Fruit fly (Drosophila melanogaster): ENCODE data around the gene CG32812.

The CG32812 gene

DNA sequence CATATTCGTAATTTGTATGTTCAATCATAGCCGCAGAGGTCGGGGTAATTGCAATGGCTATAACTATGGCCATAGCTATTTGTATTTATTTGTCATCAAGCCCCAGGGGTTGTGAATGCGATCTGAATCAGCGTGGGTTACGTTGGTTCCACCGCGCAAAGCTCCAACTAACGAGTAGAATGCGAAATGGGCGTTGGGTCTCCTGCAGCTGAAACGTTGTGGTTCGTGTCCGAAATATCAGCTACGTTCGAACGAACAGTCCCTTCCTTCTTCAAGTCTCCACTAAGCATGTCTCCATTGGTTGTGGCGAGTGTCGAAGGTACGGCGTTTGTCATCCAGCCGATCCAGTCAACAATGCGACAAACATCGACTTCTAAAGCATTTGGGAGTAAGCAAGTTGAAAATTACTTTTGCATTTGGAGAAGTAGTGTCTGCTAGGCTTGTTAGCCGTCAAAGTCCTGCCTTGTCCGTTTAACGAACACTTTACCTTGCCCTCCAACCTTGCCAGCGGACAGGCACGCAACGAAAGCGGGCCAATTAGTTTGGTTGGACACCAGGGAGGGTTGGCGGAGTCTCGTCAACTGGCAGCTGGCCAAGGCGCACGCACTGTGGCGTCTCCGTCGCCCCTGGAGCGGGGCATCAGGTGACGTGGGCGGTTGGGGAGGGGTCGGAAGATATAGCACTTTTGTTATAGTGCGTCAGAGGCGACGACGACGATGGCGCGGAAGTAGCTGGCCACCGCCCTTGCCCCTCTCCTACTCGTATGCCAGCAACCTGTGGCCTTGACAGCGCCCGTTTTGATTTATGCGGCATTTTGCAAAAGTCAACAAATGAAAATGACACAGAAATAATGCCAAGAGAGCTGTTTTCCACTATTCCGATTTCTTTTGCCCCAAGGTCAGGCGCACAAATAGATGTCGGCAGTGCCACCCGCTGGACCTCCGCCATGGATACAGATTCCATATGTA lies at the start of gene CG32812:
TSS of gene CG32812 (plus strand) at position 423 of the 968 bp plus-strand sequence.
- TF ChIP-seq noc (tag; optimal IDR thresholded peaks at IDR 0.05) = no peak

DNA sequence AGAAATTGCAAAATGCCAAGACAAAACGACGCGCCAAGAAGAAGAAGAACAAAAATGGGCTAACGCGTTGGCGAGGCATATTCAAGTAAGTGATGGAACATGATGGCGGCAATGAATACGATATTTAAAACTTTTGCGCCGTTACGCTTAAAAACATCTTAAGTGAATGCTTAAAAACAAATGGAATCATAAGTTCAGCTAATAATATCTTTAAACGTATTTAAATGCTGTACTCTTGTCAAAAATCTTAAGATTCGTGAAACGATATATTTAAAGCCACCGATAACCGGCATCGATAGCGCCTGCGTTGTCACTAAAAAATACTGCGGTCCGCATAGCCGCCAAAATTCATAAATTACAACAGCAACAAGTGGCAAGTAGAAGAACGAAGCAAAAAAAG lies 47.3 kb upstream of the CG32812 start, which contains the start of gene CG11403:
TSS of gene CG11403 (minus strand) at position 53 of the 400 bp plus-strand sequence.
- TF ChIP-seq noc (tag; optimal IDR thresholded peaks at IDR 0.05) = peak; percentile 24

DNA sequence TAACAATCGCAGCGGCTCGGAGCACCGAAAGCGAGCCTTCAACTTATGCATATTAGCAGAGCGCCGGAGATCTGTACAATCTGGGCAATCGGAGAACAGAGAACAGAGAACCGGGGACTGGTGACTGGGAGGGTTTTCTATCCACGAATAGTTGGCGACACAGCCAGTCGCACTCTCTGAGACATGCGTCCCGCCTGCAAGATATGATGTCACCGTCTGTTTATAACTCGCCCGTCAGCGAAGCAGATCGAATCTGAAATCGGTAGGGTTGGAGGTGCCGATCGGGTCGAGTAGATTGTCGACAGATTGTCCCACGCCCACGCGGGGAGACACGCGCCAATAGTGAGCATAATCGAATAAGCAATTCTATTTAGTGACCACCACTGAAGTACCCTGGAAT lies 45.0 kb upstream of the CG32812 start:
- TF ChIP-seq noc (tag; optimal IDR thresholded peaks at IDR 0.05) = no peak

DNA sequence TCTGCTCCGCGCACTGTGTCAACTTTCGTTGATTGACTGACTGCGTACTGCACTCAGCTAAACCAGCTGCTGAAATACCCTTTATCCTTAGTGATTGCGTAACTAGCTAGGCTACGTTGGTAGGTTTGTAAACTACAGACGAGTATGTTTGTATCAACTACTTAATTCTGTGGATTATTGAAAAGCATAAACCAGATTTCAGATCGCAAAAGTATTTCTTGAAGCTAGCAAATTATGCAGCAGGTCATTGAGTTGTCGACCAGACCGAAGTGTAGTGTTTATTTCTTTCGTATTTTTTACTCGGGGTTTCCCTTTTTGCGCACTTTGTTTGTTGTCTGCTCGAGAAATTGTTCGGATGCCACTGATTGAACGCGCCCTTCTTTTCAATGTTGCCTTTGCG lies 38.4 kb upstream of the CG32812 start:
- TF ChIP-seq noc (tag; optimal IDR thresholded peaks at IDR 0.05) = no peak

DNA sequence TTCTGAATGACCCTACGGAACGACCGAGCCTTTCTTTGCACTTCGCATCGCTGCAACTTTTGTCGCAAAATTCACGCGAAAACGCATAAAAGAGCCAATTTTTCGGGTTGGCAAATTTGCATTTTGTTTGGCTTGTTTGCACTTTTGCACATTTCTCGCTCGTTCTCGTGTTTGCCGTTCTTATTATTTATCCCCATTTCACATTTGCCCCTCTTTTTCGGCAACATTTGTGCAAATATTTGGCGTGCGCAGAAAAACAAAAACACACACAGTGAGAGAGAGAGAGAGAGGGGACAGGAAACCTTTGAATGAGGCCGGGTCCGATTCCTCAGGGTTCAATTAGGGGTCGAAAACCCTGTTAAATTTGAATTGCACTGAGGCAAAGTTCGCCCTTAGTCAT lies 37.5 kb upstream of the CG32812 start:
- TF ChIP-seq noc (tag; optimal IDR thresholded peaks at IDR 0.05) = no peak

DNA sequence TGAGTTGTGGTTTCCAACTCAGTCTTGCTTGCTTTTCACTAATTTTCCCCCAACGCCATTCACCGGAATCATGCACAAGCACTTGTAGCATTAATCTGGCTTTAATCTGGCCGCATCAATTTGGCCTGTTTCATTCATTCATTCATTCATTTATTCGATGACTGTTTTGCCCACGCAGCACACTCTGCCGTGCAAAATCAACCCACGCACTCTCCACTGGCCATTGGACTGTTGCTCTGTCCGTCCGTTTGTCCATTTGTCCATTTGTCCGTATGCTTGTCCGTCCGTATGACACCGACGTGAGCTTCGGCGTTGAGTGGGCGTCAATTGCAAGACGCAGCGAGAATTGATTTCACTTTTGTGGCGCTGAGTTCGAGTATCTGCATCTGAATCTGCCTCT lies 37.0 kb upstream of the CG32812 start:
- no peak for TF ChIP-seq noc (tag; optimal IDR thresholded peaks at IDR 0.05)

DNA sequence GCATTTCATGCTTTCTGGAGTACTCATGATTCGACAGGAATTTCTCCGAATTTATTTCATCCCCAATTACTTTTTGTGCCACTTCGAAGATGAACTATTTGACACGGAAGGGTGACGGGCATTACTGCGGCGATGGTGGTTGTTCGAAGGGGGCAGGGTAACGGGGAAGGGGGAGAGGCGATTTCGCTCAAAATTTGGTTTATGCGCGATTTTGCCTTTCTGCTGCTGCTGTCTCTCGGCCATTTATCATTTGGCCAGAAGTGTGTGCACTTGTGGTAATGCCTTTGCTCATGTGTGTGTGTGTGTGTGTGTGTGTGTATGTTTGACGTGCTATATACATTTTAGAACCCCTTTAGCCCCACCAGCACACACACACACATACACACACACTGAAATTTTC lies 34.1 kb upstream of the CG32812 start:
- TF ChIP-seq noc (tag; optimal IDR thresholded peaks at IDR 0.05) = no peak

DNA sequence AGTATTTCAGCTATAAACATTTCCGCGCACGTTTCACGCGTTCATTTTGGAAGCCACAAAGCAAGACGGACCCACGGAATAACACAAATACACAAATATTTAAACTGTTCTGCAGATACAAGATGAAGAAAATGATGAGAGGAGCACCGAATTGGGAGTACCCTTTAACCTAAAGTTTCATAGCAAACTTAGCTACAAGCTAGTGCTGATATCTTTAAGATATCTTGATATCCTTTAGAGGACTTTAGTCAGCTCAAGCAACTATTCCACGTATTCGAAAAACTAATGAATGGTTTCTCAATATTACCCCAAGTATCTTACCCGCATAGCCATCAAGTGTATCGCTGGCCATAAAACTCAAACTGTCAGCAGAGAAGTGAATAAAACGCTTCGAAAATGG lies 31.0 kb upstream of the CG32812 start:
- no peak for TF ChIP-seq noc (tag; optimal IDR thresholded peaks at IDR 0.05)

DNA sequence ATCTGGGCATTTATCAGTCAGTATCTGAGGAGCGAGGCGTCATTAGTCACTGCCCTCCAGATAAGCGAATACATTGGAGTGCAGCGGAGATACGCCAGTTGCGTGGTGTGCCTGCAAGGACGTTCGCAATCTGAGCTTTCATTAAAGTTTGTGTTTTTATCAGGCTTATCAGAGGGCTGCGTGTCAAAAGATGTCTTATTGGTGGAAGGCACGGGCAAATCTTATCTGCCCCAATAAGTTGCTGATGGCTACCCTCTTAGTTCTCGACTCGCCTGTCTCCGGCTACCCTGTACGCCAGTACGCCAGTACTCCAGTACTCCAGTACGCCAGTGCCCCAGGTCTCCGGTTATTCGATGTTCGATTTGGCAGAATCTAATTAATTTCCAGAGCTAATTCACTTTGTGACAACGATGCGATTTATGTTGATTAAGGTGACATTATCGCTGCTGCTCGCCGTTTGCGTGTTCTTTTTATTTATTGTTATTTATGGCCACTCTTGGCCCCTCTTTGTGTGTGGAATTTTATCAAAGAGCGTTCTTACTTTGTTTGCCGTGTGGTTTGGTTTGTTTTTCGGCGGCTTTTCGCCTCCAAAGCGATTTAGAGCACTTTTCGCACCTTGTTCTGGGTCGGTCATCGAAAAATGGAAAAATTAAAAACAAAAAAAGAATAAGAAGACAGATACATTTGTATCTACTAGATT lies 30.2 kb upstream of the CG32812 start:
- peak; percentile 82 for TF ChIP-seq noc (tag; optimal IDR thresholded peaks at IDR 0.05)

DNA sequence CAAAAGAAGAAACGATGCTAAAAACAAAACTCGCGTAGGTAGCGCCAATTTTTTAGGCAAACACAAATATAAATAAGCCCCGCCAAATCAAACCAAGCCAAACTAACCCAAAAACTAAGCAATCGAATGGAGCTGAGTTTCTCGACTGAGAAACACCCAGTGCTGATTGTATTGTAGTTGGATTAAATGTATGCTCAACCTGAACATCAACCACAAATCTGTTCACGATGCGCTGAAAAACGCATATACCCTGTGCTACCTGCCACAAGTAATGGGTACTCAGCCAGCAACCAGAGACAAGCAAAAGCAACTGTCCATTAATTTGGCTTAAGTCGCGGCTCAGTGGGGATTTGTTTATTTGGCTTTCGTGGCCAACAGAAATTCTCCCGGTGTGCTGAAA lies 26.8 kb upstream of the CG32812 start:
- TF ChIP-seq noc (tag; optimal IDR thresholded peaks at IDR 0.05) = peak; percentile 16

DNA sequence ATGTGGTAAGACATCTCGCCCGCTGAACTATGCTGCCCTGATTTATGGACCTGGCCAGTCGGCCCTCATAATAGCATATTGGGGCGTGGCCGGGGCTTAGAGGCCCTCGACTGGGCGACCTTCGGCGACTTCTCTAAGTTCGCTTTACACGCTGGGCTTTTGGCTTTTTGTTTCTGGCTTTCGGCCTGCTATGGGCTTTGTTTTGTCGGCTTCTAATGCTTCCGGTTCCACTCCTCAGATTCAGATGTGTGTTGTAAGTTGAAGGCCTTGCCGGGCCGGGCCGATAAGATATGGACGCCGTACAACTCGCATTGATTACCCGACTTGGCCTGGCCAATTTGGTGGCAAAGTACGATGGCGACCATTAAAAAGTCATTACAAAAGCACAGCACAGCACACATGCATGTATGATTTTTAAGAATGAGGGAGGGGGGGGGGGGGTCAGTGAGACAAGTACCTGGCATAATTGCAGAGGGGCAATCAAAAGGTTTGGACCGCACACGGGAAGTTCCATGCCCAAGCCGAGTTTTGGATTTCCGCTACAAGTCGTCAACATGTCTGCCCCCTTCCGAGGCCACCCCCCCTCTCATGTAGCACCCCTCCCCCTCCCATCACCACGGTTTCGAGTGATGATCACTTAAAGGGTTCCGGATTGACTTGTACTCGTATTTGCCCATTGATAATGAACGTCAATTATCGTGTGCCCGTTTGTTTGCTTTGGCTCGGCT lies 24.4 kb upstream of the CG32812 start:
- TF ChIP-seq noc (tag; optimal IDR thresholded peaks at IDR 0.05) = no peak

DNA sequence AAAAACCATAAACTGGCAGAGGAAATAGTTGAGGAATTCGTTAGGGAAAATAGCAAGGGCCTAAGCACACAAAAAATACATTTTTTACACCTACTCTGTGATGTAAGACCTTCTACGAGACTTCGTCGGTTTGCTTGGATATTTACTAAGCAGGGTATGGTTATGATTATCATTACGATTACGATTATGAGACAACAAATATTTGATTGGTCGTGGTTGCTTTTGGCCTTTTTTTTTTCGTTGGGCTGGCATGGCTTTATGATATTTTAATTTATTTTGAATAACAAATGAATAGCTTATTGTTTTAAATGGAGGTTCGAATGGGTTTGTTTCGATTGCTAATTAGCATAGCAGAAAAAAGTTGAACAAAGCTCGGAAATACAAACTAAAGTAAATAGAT lies 22.5 kb upstream of the CG32812 start:
- TF ChIP-seq noc (tag; optimal IDR thresholded peaks at IDR 0.05) = no peak

DNA sequence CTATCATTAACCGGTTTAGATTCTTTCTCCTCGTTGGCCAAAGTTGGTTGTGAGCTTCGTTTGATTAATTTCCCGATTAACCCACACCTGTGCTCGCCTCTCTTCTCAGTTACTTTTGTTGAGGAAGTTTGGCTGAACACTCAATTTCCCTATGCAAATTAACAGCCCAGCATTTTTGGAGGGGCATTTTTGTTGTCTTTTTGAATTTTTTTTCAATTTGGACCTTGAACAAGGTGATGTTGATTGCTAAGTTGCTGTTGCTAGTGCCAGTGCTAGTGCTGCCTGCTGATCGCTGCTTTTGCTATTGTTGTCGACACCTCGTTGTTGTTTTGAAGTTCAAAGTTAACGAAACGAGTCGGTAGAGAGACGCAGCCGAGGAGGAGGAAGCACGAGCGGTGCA lies 19.5 kb upstream of the CG32812 start:
- TF ChIP-seq noc (tag; optimal IDR thresholded peaks at IDR 0.05) = no peak

DNA sequence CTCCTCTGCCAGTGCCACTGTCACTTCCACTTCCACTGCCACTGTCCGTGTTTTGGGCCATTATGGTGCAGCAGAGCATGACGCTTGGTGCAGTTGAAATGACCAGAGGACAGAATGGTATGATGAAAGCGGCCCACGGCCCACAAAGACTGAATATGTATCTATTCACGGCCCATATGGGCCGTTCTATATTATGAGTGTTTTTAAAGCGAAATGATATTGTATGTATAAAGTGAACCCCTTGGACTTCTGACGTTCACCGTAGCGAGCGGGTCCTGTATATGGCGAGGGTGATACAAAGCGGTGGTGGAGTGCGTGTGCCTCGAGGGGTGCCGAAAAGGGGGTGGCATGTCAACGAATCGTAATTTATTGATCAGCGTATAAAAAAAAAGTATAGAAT lies 17.4 kb upstream of the CG32812 start:
- no peak for TF ChIP-seq noc (tag; optimal IDR thresholded peaks at IDR 0.05)

DNA sequence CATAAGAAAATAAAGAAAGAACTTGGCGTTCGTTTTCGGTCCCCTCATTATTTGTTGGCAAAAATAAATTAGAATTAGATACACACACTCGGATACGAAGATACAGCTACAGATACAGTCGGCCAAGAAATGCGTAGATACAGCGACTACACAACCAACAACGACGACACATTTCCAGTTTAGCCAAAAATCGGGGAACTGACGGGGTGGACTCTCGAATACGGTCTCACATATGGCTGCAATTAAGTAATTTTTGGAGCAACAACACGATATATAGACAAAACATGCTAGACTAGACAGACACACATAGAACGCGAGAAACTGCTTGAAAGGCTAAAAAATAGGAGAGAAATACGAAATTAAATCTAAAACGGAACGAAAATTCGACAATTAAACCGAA lies 16.9 kb upstream of the CG32812 start:
- TF ChIP-seq noc (tag; optimal IDR thresholded peaks at IDR 0.05) = no peak

DNA sequence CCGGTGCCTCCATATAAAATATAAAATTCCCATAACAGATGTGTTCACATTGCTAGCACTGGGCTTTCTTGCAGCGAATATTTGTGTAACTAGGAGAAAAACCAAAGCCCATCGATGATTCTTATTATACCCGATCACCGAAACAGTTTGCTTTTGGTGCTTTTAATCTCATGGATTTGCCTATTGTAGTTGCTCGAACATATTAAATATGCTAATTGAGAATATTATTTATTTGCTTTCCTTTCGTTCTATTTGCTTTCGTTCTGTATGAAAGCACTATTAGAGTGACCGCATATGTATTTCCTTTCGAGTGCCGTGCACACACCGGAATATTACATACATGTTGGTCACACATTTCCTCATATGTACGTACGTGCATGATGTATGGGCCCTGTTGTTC lies 16.4 kb upstream of the CG32812 start:
- TF ChIP-seq noc (tag; optimal IDR thresholded peaks at IDR 0.05) = peak; percentile 68

All from whole organism, larva.